Fruit fly (Drosophila melanogaster) S2 (cell line): ENCODE data around the gene TotC.

Experiments
- CG8478 ChIP-seq: fragments of >200 bp; optimal IDR thresholded peaks from 2 replicates; lab custom pipeline; 2018
- CTCF ChIP-seq, 2 experiments: fragments of >200 bp; optimal IDR thresholded peaks; 2 replicates each; lab custom pipeline; 2018

DNA sequence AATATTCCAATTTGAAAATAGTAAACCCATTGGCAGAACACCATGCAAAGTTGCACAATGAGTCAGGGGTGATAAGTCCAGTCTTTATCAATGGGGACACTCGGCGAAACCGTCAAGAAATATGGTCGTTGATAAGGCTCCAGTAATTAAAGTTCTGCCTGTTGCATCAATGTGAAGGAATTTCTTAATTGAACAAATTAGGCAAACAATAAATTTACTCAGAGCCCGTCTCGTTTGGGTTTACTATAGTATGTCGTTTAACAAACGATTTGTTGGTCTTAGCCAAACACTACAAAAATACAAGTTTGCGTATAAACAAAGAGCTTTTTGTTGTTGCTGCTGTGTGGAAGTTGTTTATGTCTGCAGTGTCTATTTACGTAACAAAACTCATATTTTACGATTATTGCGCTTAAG, 38.0 kb upstream of the TotC start:
- no peak for TF ChIP-seq CG8478 (lab: Kevin White, UChicago)
- no peak for TF ChIP-seq CTCF (optimal IDR thresholded peaks at IDR 0.05; lab: Kevin White, UChicago)
